Worm (Caenorhabditis elegans) whole organism, young adult: ENCODE data around the gene R04B5.1.

Source experiments
- B0336.3 ChIP-seq: fragments of 200-800 bp; sonication (Bioruptor generic); IDR thresholded peaks from 2 replicates; pipeline ENCODE4 v1.3.6; 2022; ENCODE audit warnings: missing genetic modification characterization, missing compliant biosample characterization
- D2030.7 ChIP-seq: fragments of 200-800 bp; sonication (Bioruptor generic); IDR thresholded peaks from 2 replicates; pipeline ENCODE4 v1.3.6; 2022; ENCODE audit warnings: missing genetic modification reagents, missing genetic modification characterization, missing compliant biosample characterization
- F23B12.7 ChIP-seq: sonication (generic microtip); optimal IDR thresholded peaks from 2 replicates; lab custom pipeline; 2017; ENCODE audit warnings: missing genetic modification characterization, mild to moderate bottlenecking, missing compliant biosample characterization, antibody characterized with exemption, moderate library complexity; ENCODE audit not compliant: insufficient read depth
- F33H1.4 ChIP-seq: fragments of 200-800 bp; sonication (Bioruptor generic); IDR thresholded peaks from 2 replicates; pipeline ENCODE4 v1.3.6; 2022; ENCODE audit warnings: missing genetic modification reagents, missing genetic modification characterization, missing compliant biosample characterization
- F39B2.1 ChIP-seq: fragments of 200-800 bp; sonication (Bioruptor generic); IDR thresholded peaks from 2 replicates; pipeline ENCODE4 v1.3.6; 2022; ENCODE audit warnings: missing genetic modification reagents, missing genetic modification characterization, missing compliant biosample characterization
- F49E8.2 ChIP-seq: sonication (generic microtip); optimal IDR thresholded peaks from 3 replicates; lab custom pipeline; 2017; ENCODE audit warnings: missing genetic modification characterization, mild to moderate bottlenecking, missing compliant biosample characterization, antibody characterized with exemption, moderate library complexity; ENCODE audit not compliant: insufficient read depth
- F57A8.1 ChIP-seq: fragments of 200-800 bp; sonication (Bioruptor generic); optimal IDR thresholded peaks from 2 replicates; lab custom pipeline; 2018; ENCODE audit warnings: mild to moderate bottlenecking, missing genetic modification characterization, moderate library complexity, missing compliant biosample characterization
- K12H6.12 ChIP-seq: fragments of 200-800 bp; sonication (Bioruptor generic); optimal IDR thresholded peaks from 2 replicates; lab custom pipeline; 2018; ENCODE audit warnings: mild to moderate bottlenecking, missing genetic modification characterization, missing compliant biosample characterization
- T26A5.8 ChIP-seq: sonication (generic microtip); optimal IDR thresholded peaks from 2 replicates; lab custom pipeline; 2016; ENCODE audit warnings: missing genetic modification characterization, missing compliant biosample characterization
- akir-1 ChIP-seq: fragments of 200-800 bp; sonication (Bioruptor generic); optimal IDR thresholded peaks from 2 replicates; lab custom pipeline; 2018; ENCODE audit warnings: mild to moderate bottlenecking, missing genetic modification characterization, moderate library complexity, missing compliant biosample characterization
- ama-1 ChIP-seq, 3 experiments: fragments of 150-350 bp in 1 of 3; sonication (generic microtip) in 2 of 3; optimal IDR thresholded peaks; 2 replicates each; lab custom pipeline; 2014 to 2018; ENCODE audit warnings: missing biosample characterization in 2 of 3, missing genetic modification characterization in 2 of 3, missing genetic modification reagents in 2 of 3
- attf-5 ChIP-seq: fragments of 200-800 bp; sonication (Bioruptor generic); optimal IDR thresholded peaks from 2 replicates; lab custom pipeline; 2018; ENCODE audit warnings: mild to moderate bottlenecking, missing genetic modification characterization, missing compliant biosample characterization
- cebp-1 ChIP-seq, 2 experiments: fragments of 200-800 bp in 1 of 2; sonication (Bioruptor generic) in 1 of 2; sonication (generic microtip) in 1 of 2; IDR thresholded peaks in 1 of 2; optimal IDR thresholded peaks in 1 of 2; 2 replicates each; pipeline versions ENCODE4 v1.3.6 to Lab custom; 2017 to 2022; ENCODE audit warnings: missing compliant biosample characterization in 2 of 2, missing genetic modification characterization in 2 of 2, mild to moderate bottlenecking in 1 of 2, missing genetic modification reagents in 1 of 2, moderate library complexity in 1 of 2
- ceh-58 ChIP-seq: fragments of 200-800 bp; sonication (Bioruptor generic); IDR thresholded peaks from 2 replicates; pipeline ENCODE4 v1.3.6; 2022; ENCODE audit warnings: missing genetic modification characterization, missing compliant biosample characterization
- ceh-79 ChIP-seq: sonication (generic microtip); optimal IDR thresholded peaks from 2 replicates; lab custom pipeline; 2017; ENCODE audit warnings: mild to moderate bottlenecking, missing genetic modification characterization, missing compliant biosample characterization
- chd-7 ChIP-seq: sonication (generic microtip); optimal IDR thresholded peaks from 2 replicates; lab custom pipeline; 2016; ENCODE audit warnings: mild to moderate bottlenecking, missing genetic modification characterization, moderate library complexity, missing compliant biosample characterization
- dox-1 ChIP-seq: fragments of 200-800 bp; sonication (Bioruptor generic); IDR thresholded peaks from 2 replicates; pipeline ENCODE4 v1.3.6; 2022; ENCODE audit warnings: missing genetic modification reagents, missing genetic modification characterization, missing compliant biosample characterization
- dpff-1 ChIP-seq: sonication (generic microtip); optimal IDR thresholded peaks from 2 replicates; lab custom pipeline; 2017; ENCODE audit warnings: mild to moderate bottlenecking, missing genetic modification characterization, missing compliant biosample characterization
- efl-1 ChIP-seq: fragments of 150-350 bp; optimal IDR thresholded peaks from 2 replicates; lab custom pipeline; 2014; ENCODE audit warnings: missing biosample characterization, missing genetic modification reagents, missing genetic modification characterization
- hlh-26 ChIP-seq: fragments of 200-800 bp; sonication (Bioruptor generic); conservative IDR thresholded peaks from 2 replicates; pipeline ENCODE4 v1.3.6; 2022; ENCODE audit warnings: missing genetic modification reagents, missing genetic modification characterization, missing compliant biosample characterization
- hmg-1.2 ChIP-seq: fragments of 200-800 bp; sonication (Bioruptor generic); IDR thresholded peaks from 2 replicates; pipeline ENCODE4 v1.3.6; 2022; ENCODE audit warnings: missing genetic modification reagents, missing genetic modification characterization, missing compliant biosample characterization
- lag-1 ChIP-seq: fragments of 200-800 bp; sonication (Bioruptor generic); IDR thresholded peaks from 2 replicates; pipeline ENCODE4 v1.3.6; 2022; ENCODE audit warnings: missing genetic modification reagents, missing genetic modification characterization, missing compliant biosample characterization
- let-526 ChIP-seq: fragments of 200-800 bp; sonication (Bioruptor generic); IDR thresholded peaks from 2 replicates; pipeline ENCODE4 v1.3.6; 2022; ENCODE audit warnings: missing genetic modification reagents, missing genetic modification characterization, missing compliant biosample characterization
- let-607 ChIP-seq, 2 experiments: fragments of 200-800 bp in 1 of 2; sonication (Bioruptor generic) in 1 of 2; sonication (generic microtip) in 1 of 2; optimal IDR thresholded peaks; 2 replicates each; lab custom pipeline; 2016 to 2018; ENCODE audit warnings: mild to moderate bottlenecking in 2 of 2, missing compliant biosample characterization in 2 of 2, missing genetic modification characterization in 2 of 2, moderate library complexity in 2 of 2, missing genotype in 1 of 2
- lin-26 ChIP-seq: fragments of 200-800 bp; sonication (Bioruptor generic); IDR thresholded peaks from 2 replicates; pipeline ENCODE4 v1.3.6; 2022; ENCODE audit warnings: missing genetic modification reagents, missing genetic modification characterization, missing compliant biosample characterization
- lir-1 ChIP-seq: fragments of 200-800 bp; sonication (Bioruptor generic); conservative IDR thresholded peaks from 2 replicates; pipeline ENCODE4 v1.3.6; 2022; ENCODE audit warnings: missing genetic modification reagents, missing genetic modification characterization, missing compliant biosample characterization
- lsl-1 ChIP-seq: fragments of 200-800 bp; sonication (Bioruptor generic); optimal IDR thresholded peaks from 2 replicates; lab custom pipeline; 2018; ENCODE audit warnings: mild to moderate bottlenecking, missing genetic modification characterization, moderate library complexity, missing compliant biosample characterization
- madf-10 ChIP-seq: sonication (generic microtip); optimal IDR thresholded peaks from 2 replicates; lab custom pipeline; 2016; ENCODE audit warnings: mild to moderate bottlenecking, missing genetic modification characterization, missing compliant biosample characterization
- madf-8 ChIP-seq: fragments of 200-800 bp; sonication (Bioruptor generic); conservative IDR thresholded peaks from 2 replicates; pipeline ENCODE4 v1.3.6; 2022; ENCODE audit warnings: missing genetic modification reagents, missing genetic modification characterization, missing compliant biosample characterization
- nfya-1 ChIP-seq: sonication (generic microtip); optimal IDR thresholded peaks from 2 replicates; lab custom pipeline; 2017; ENCODE audit warnings: antibody characterized with exemption, missing compliant biosample characterization, missing genetic modification characterization, borderline replicate concordance; ENCODE audit not compliant: insufficient read depth
- nfya-2 ChIP-seq: fragments of 200-800 bp; sonication (Bioruptor generic); IDR thresholded peaks from 2 replicates; pipeline ENCODE4 v1.3.6; 2022; ENCODE audit warnings: missing genetic modification reagents, missing genetic modification characterization, missing compliant biosample characterization
- rpc-1 ChIP-seq, 2 experiments: fragments of 150-350 bp in 1 of 2; sonication (generic microtip) in 1 of 2; optimal IDR thresholded peaks; 2 replicates each; lab custom pipeline; 2014 to 2018; ENCODE audit warnings: missing biosample characterization in 1 of 2, missing genetic modification characterization in 1 of 2, missing genetic modification reagents in 1 of 2, missing genotype in 1 of 2
- somi-1 ChIP-seq: fragments of 200-800 bp; sonication (Bioruptor generic); optimal IDR thresholded peaks from 2 replicates; lab custom pipeline; 2018; ENCODE audit warnings: mild to moderate bottlenecking, missing genetic modification characterization, missing compliant biosample characterization
- tbp1 ChIP-seq: fragments of 200-800 bp; sonication (Bioruptor generic); optimal IDR thresholded peaks from 2 replicates; lab custom pipeline; 2018; ENCODE audit warnings: mild to moderate bottlenecking, missing genetic modification characterization, missing compliant biosample characterization
- tlf-1 ChIP-seq: fragments of 200-800 bp; sonication (Bioruptor generic); optimal IDR thresholded peaks from 2 replicates; lab custom pipeline; 2018; ENCODE audit warnings: mild to moderate bottlenecking, missing genetic modification characterization, missing compliant biosample characterization
- unc-62 ChIP-seq: fragments of 150-350 bp; optimal IDR thresholded peaks from 2 replicates; lab custom pipeline; 2014; ENCODE audit warnings: missing biosample characterization, missing genetic modification reagents, missing genetic modification characterization
- xnd-1 ChIP-seq: sonication (generic microtip); optimal IDR thresholded peaks from 2 replicates; lab custom pipeline; 2016; ENCODE audit warnings: missing genotype, missing genetic modification reagents, missing genetic modification characterization, missing compliant biosample characterization

R04B5.1 gene

DNA sequence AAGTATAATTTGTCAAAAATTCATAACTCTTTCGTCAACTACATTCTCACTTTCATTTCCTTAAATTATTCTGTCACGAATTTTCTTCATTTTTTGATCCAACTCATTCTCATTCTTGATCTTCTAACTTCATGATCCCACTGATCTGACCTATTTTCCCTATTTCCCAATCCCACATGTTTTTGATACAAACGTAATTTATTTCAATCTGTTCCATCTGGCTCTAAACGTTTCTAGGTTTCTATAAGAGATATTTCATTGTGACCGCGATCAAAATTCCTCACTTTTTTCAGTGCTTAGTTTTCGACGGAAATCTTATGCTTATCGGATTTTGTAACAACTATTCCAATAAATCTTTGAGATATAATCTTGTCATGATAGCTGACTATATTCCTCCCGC is 12.5 kb downstream of the R04B5.1 start:
- TF ChIP-seq cebp-1 (GFP tag; IDR thresholded peaks at IDR 0.05; lab: Robert Waterston, UW) = no peak
- TF ChIP-seq cebp-1 (tag; optimal IDR thresholded peaks at IDR 0.05; lab: Kevin White, UChicago) = no peak
- no peak for TF ChIP-seq F49E8.2 (tag; lab: Kevin White, UChicago)

DNA sequence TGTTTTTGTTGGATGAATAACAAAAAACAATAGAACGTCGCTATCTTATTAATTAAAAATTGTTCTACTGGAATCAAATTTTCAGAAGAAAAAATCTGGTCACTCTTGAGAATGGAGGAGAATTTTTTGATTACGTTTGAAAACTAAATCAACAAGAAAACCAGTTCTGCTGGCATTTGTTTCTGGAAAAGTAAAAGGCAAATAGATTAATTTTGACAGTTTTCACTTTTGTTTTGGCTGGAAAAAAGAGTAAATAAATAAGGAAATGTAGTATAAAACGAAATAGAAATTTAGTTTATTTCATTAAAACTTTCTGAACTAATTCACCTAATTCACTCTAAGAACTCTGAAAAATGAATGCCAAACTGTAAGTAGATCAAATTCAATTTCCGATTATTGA is 13.9 kb downstream of the R04B5.1 start, which contains the start of gene fipr-13:
Gene fipr-13 (plus strand): TSS at position 301 of the 400 bp plus-strand sequence.
- TF ChIP-seq dpff-1 (tag; lab: Kevin White, UChicago) = no peak
- no peak for TF ChIP-seq nfya-2 (GFP tag; lab: Robert Waterston, UW)
- TF ChIP-seq let-607 (tag; optimal IDR thresholded peaks at IDR 0.05; lab: Kevin White, UChicago) = no peak
- TF ChIP-seq rpc-1 (optimal IDR thresholded peaks at IDR 0.05; lab: Kevin White, UChicago) = no peak
- TF ChIP-seq rpc-1 (tag; optimal IDR thresholded peaks at IDR 0.05; lab: Kevin White, UChicago) = no peak
- TF ChIP-seq ceh-79 = no peak
- TF ChIP-seq ama-1 (optimal IDR thresholded peaks at IDR 0.05; lab: Kevin White, UChicago) = no peak
- no peak for TF ChIP-seq ama-1 (GFP tag; optimal IDR thresholded peaks at IDR 0.05; lab: Kevin White, UChicago)
- TF ChIP-seq dox-1 (GFP tag; lab: Robert Waterston, UW) = no peak
- TF ChIP-seq hmg-1.2 (GFP tag; lab: Robert Waterston, UW) = no peak
- TF ChIP-seq cebp-1 (GFP tag; IDR thresholded peaks at IDR 0.05; lab: Robert Waterston, UW) = no peak
- no peak for TF ChIP-seq cebp-1 (tag; optimal IDR thresholded peaks at IDR 0.05; lab: Kevin White, UChicago)
- TF ChIP-seq ceh-58 (GFP tag; lab: Robert Waterston, UW) = no peak
- TF ChIP-seq chd-7 = no peak
- TF ChIP-seq akir-1 (GFP tag; lab: Kevin White, UChicago) = no peak
- no peak for TF ChIP-seq B0336.3
- no peak for TF ChIP-seq K12H6.12 (tag; lab: Kevin White, UChicago)

DNA sequence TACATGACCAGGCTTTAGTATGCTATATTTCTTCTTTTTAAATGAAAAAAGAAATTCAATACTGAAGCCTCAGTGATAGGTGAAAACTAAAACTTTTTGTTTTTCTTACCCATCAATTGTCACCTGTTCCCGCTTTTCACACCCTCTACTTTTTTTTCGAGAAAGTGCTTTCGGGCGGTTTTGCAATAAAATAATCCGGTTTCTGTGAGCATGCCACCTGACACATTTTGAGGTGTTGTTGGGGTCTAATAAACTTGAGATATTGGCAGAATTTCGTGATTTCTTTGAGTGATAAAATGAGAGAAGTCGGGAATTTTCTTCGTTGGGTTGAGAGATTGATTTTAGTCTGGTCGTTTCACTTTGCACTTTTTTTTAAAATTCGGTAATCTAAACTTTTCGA is 18.1 kb downstream of the R04B5.1 start:
- no peak for TF ChIP-seq F33H1.4 (GFP tag; lab: Robert Waterston, UW)

DNA sequence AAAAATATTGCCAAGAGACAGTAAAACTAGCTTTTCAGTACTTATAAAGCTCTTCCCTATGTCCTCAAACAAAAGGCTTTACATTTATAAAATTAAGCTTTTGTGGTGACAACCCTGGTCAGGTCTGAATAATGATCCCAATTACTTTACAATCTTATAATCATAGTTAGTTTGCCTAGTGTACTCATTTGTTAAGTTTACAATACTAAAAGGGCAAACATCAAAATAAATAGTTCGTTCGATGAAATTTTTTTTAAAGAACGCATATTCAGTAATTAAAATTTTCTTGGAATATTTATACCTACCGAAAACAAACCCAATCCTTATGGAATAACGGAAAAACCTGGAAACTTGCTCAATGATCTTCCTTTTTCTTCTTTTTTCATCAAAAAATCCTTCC is 19.4 kb downstream of the R04B5.1 start:
- TF ChIP-seq nfya-1 (tag; lab: Kevin White, UChicago) (no peak), somi-1 (GFP tag; lab: Kevin White, UChicago) (no peak), F39B2.1 (no peak), madf-10 (no peak), lir-1 (no peak), madf-8 (GFP tag; lab: Robert Waterston, UW) (no peak), let-526 (GFP tag; lab: Robert Waterston, UW) (no peak), F57A8.1 (GFP tag; lab: Kevin White, UChicago) (no peak), hlh-26 (GFP tag; lab: Robert Waterston, UW) (no peak), tbp1 (GFP tag; lab: Kevin White, UChicago) (no peak), D2030.7 (GFP tag; lab: Robert Waterston, UW) (no peak), unc-62 (no peak), F23B12.7 (tag; lab: Kevin White, UChicago) (no peak), lag-1 (GFP tag; lab: Robert Waterston, UW) (no peak)
- TF ChIP-seq, all 124 proteins: peak for 0

DNA sequence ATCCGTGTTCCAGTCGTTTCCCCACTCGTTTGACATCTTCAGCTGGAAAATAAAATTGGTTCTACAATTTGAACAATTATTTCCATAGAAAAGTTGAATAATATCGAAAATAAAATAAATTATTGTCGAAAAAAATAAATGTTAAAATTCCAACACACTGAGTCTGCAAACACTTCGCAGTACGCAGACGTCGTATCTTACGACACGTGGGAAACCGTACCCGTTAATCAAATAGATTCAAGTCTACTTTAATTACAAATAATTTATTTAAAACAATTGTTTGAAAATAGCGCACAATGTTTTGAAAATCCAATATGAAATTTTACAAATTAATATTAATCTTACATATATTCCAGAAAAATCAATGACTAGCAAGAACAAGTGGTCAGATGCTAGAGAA is 23.3 kb downstream of the R04B5.1 start, which contains the start of gene yif-1:
Gene yif-1 (minus strand): TSS at position 42 of the 400 bp plus-strand sequence.
- no peak for TF ChIP-seq lin-26 (GFP tag; lab: Robert Waterston, UW)
- TF ChIP-seq attf-5 (GFP tag; lab: Kevin White, UChicago) = no peak
- TF ChIP-seq tlf-1 (GFP tag; lab: Kevin White, UChicago) = no peak
- no peak for TF ChIP-seq let-526 (GFP tag; lab: Robert Waterston, UW)
- peak; percentile 72 for TF ChIP-seq lsl-1 (GFP tag; lab: Kevin White, UChicago)
- TF ChIP-seq T26A5.8 = no peak
- TF ChIP-seq madf-8 (GFP tag; lab: Robert Waterston, UW) = peak; percentile 85
- TF ChIP-seq nfya-2 (GFP tag; lab: Robert Waterston, UW) = no peak
- peak; percentile 48 for TF ChIP-seq xnd-1 (tag; lab: Kevin White, UChicago)
- TF ChIP-seq efl-1 (GFP tag; lab: Kevin White, UChicago) = peak; percentile 36
- TF ChIP-seq, all 124 proteins: peak for 4
